Fruit fly (Drosophila melanogaster) whole organism, wandering third instar larva: ENCODE results near the gene CG13713.

Experiments
- Abd-B ChIP-seq: fragments of >200 bp; optimal IDR thresholded peaks from 2 replicates; lab custom pipeline; 2017; ENCODE audit warnings: missing biosample characterization, missing genetic modification characterization
- CG32264 ChIP-seq: fragments of 200-800 bp; sonication (Bioruptor generic); optimal IDR thresholded peaks from 2 replicates; lab custom pipeline; 2016; ENCODE audit warnings: missing biosample characterization, missing genetic modification characterization
- CG9705 ChIP-seq: fragments of 200-800 bp; sonication (Bioruptor generic); optimal IDR thresholded peaks from 2 replicates; lab custom pipeline; 2018; ENCODE audit warnings: missing biosample characterization, mild to moderate bottlenecking, missing genetic modification characterization
- CrebA ChIP-seq: fragments of 200-800 bp; sonication (Bioruptor generic); optimal IDR thresholded peaks from 2 replicates; lab custom pipeline; 2016; ENCODE audit warnings: missing biosample characterization, mild to moderate bottlenecking, missing genetic modification characterization, borderline replicate concordance
- Dfd ChIP-seq: fragments of >200 bp; optimal IDR thresholded peaks from 2 replicates; lab custom pipeline; 2017; ENCODE audit warnings: missing biosample characterization, missing genetic modification characterization
- Dif ChIP-seq: fragments of 200-275, 200-300 bp; sonication (Bioruptor generic); optimal IDR thresholded peaks from 2 replicates; lab custom pipeline; 2018; ENCODE audit warnings: missing biosample characterization, missing genetic modification characterization; ENCODE audit not compliant: partially characterized antibody
- GATAd ChIP-seq: sonication (Bioruptor generic); optimal IDR thresholded peaks from 2 replicates; lab custom pipeline; 2016; ENCODE audit warnings: missing biosample characterization, missing genetic modification characterization
- HLH106 ChIP-seq: fragments of 200-800 bp; optimal IDR thresholded peaks from 3 replicates; lab custom pipeline; 2019; ENCODE audit warnings: missing biosample characterization, mild to moderate bottlenecking, missing genetic modification characterization, moderate library complexity
- Hnf4 ChIP-seq: fragments of 200-800 bp; sonication (Bioruptor generic); optimal IDR thresholded peaks from 2 replicates; lab custom pipeline; 2016; ENCODE audit warnings: missing biosample characterization, mild to moderate bottlenecking, missing genetic modification characterization
- Hr78 ChIP-seq: fragments of >200 bp; optimal IDR thresholded peaks from 2 replicates; lab custom pipeline; 2017; ENCODE audit warnings: missing biosample characterization, missing genetic modification characterization
- Hr83 ChIP-seq: fragments of 200-300 bp; sonication (Bioruptor generic); optimal IDR thresholded peaks from 2 replicates; lab custom pipeline; 2016; ENCODE audit warnings: missing biosample characterization, mild to moderate bottlenecking, missing genetic modification characterization, moderate library complexity; ENCODE audit not compliant: poor library complexity, severe bottlenecking
- Jra ChIP-seq: sonication (Bioruptor generic); optimal IDR thresholded peaks from 2 replicates; lab custom pipeline; 2016; ENCODE audit warnings: missing biosample characterization, missing genetic modification characterization
- Mio ChIP-seq: sonication (Bioruptor generic); optimal IDR thresholded peaks from 2 replicates; lab custom pipeline; 2016; ENCODE audit warnings: missing biosample characterization, missing genetic modification characterization
- Myc ChIP-seq: fragments of >200 bp; optimal IDR thresholded peaks from 2 replicates; lab custom pipeline; 2017
- N ChIP-seq: fragments of >200 bp; optimal IDR thresholded peaks from 2 replicates; lab custom pipeline; 2018; ENCODE audit warnings: missing biosample characterization, missing external identifiers, missing genetic modification characterization
- OdsH ChIP-seq: fragments of 200-800 bp; sonication (Bioruptor generic); optimal IDR thresholded peaks from 2 replicates; lab custom pipeline; 2016; ENCODE audit warnings: missing biosample characterization, mild to moderate bottlenecking, missing genetic modification characterization
- Rel ChIP-seq, 2 experiments: fragments of 200-800 bp; sonication (Bioruptor generic) in 1 of 2; optimal IDR thresholded peaks; 2 replicates in 1 of 2; 3 replicates in 1 of 2; lab custom pipeline; 2016 to 2019; ENCODE audit warnings: mild to moderate bottlenecking in 2 of 2, missing biosample characterization in 2 of 2, missing genetic modification characterization in 2 of 2, moderate library complexity in 1 of 2
- Sp1 ChIP-seq: fragments of 200-800 bp; sonication (Bioruptor generic); optimal IDR thresholded peaks from 3 replicates; lab custom pipeline; 2019; ENCODE audit warnings: missing biosample characterization, mild to moderate bottlenecking, missing genetic modification characterization, moderate library complexity
- Vsx2 ChIP-seq: fragments of 200-300, 225-300 bp; sonication (Bioruptor generic); optimal IDR thresholded peaks from 2 replicates; lab custom pipeline; 2018; ENCODE audit warnings: missing biosample characterization, missing genetic modification characterization; ENCODE audit not compliant: partially characterized antibody
- br ChIP-seq: fragments of 200-800 bp; sonication (Bioruptor generic); optimal IDR thresholded peaks from 2 replicates; lab custom pipeline; 2016; ENCODE audit warnings: missing biosample characterization, missing genetic modification characterization
- brk ChIP-seq: fragments of 200-800 bp; sonication (Bioruptor generic); optimal IDR thresholded peaks from 2 replicates; lab custom pipeline; 2016; ENCODE audit warnings: missing biosample characterization, mild to moderate bottlenecking, missing genetic modification characterization
- dl ChIP-seq, 2 experiments: fragments of 175-275, 200-275 bp in 1 of 2; fragments of 200-275 bp in 1 of 2; sonication (Bioruptor generic); optimal IDR thresholded peaks; lab custom pipeline; 2018; ENCODE audit warnings: mild to moderate bottlenecking in 2 of 2, missing biosample characterization in 2 of 2, missing genetic modification characterization in 2 of 2, moderate library complexity in 2 of 2; ENCODE audit not compliant: partially characterized antibody in 2 of 2, insufficient read depth in 1 of 2
- dmrt93B ChIP-seq: fragments of 200-800 bp; sonication (Bioruptor generic); optimal IDR thresholded peaks from 2 replicates; lab custom pipeline; 2018; ENCODE audit warnings: missing biosample characterization, mild to moderate bottlenecking, missing genetic modification characterization
- dsf ChIP-seq: sonication (Bioruptor generic); optimal IDR thresholded peaks from 2 replicates; lab custom pipeline; 2016; ENCODE audit warnings: missing biosample characterization, missing genetic modification characterization, borderline replicate concordance
- ey ChIP-seq: fragments of 200-800 bp; sonication (Bioruptor generic); optimal IDR thresholded peaks from 2 replicates; lab custom pipeline; 2016; ENCODE audit warnings: missing biosample characterization, missing genetic modification characterization
- foxo ChIP-seq, 2 experiments: fragments of 200-800 bp; sonication (Bioruptor generic); optimal IDR thresholded peaks; 2 replicates in 1 of 2; 3 replicates in 1 of 2; lab custom pipeline; 2016 to 2017; ENCODE audit warnings: missing biosample characterization in 2 of 2, missing genetic modification characterization in 2 of 2
- fru ChIP-seq: fragments of 200-800 bp; sonication (Bioruptor generic); optimal IDR thresholded peaks from 3 replicates; lab custom pipeline; 2016; ENCODE audit warnings: missing biosample characterization, mild to moderate bottlenecking, missing genetic modification characterization
- h ChIP-seq: fragments of 200-800 bp; sonication (Bioruptor generic); optimal IDR thresholded peaks from 3 replicates; lab custom pipeline; 2016; ENCODE audit warnings: missing biosample characterization, mild to moderate bottlenecking, missing genetic modification characterization
- jim ChIP-seq: fragments of 175-275, 200-325 bp; sonication (Bioruptor generic); optimal IDR thresholded peaks from 2 replicates; lab custom pipeline; 2016; ENCODE audit warnings: missing biosample characterization, mild to moderate bottlenecking, missing genetic modification characterization
- lola ChIP-seq: fragments of >200 bp; optimal IDR thresholded peaks from 2 replicates; lab custom pipeline; 2017; ENCODE audit warnings: missing biosample characterization, missing genetic modification characterization
- pan ChIP-seq: fragments of >200 bp; optimal IDR thresholded peaks from 2 replicates; lab custom pipeline; 2017
- psq ChIP-seq: fragments of 200-800 bp; sonication (Bioruptor generic); optimal IDR thresholded peaks from 3 replicates; lab custom pipeline; 2017; ENCODE audit warnings: missing biosample characterization, mild to moderate bottlenecking, missing genetic modification characterization, moderate library complexity
- rgr ChIP-seq: fragments of 200-800 bp; sonication (Bioruptor generic); optimal IDR thresholded peaks from 3 replicates; lab custom pipeline; 2016; ENCODE audit warnings: missing biosample characterization, mild to moderate bottlenecking, missing genetic modification characterization
- sage ChIP-seq: fragments of 200-800 bp; sonication (Bioruptor generic); optimal IDR thresholded peaks from 2 replicates; lab custom pipeline; 2016; ENCODE audit warnings: missing biosample characterization, mild to moderate bottlenecking, missing genetic modification characterization
- sv ChIP-seq: fragments of 200-800 bp; sonication (Bioruptor generic); optimal IDR thresholded peaks from 3 replicates; lab custom pipeline; 2016; ENCODE audit warnings: missing biosample characterization, missing genetic modification characterization
- tai ChIP-seq: sonication (Bioruptor generic); optimal IDR thresholded peaks from 2 replicates; lab custom pipeline; 2016; ENCODE audit warnings: missing biosample characterization, missing genetic modification characterization
- usp ChIP-seq: fragments of >200 bp; optimal IDR thresholded peaks from 2 replicates; lab custom pipeline; 2017; ENCODE audit warnings: missing biosample characterization, missing genetic modification characterization
- woc ChIP-seq: sonication (Bioruptor generic); optimal IDR thresholded peaks from 2 replicates; lab custom pipeline; 2016; ENCODE audit warnings: missing biosample characterization, mild to moderate bottlenecking, missing genetic modification characterization

CG13713 gene

dm6 chr3L:4696380-4696779 lies 1.0 kb upstream of the CG13713 start:
- TF ChIP-seq Dif, result no peak
- no peak for TF ChIP-seq ey (GFP tag; lab: Kevin White, UChicago)
- no peak for TF ChIP-seq foxo (GFP tag; optimal IDR thresholded peaks at IDR 0.05; lab: Kevin White, UChicago)

dm6 chr3L:4698032-4698431 lies 631 bp downstream of the CG13713 start:
- TF ChIP-seq Hnf4, result peak; percentile 81
- no peak for TF ChIP-seq Abd-B (GFP tag; lab: Kevin White, UChicago)
- TF ChIP-seq HLH106 (tag; lab: Kevin White, UChicago), result peak; percentile 82
- no peak for TF ChIP-seq Dif
- peak; percentile 67 for TF ChIP-seq sage (GFP tag; lab: Kevin White, UChicago)
- TF ChIP-seq CG32264 (GFP tag; lab: Kevin White, UChicago), result peak; percentile 31
- TF ChIP-seq N (GFP tag; lab: Kevin White, UChicago), result no peak
- peak; percentile 83 for TF ChIP-seq rgr
- TF ChIP-seq Hr83 (GFP tag; lab: Kevin White, UChicago), result peak; percentile 72
- TF ChIP-seq CG9705, result peak; percentile 82
- TF ChIP-seq tai, result peak; percentile 69
- TF ChIP-seq CrebA (GFP tag; lab: Kevin White, UChicago), result no peak
- TF ChIP-seq lola, result no peak
- TF ChIP-seq pan (lab: Kevin White, UChicago), result no peak
- no peak for TF ChIP-seq Rel (GFP tag; optimal IDR thresholded peaks at IDR 0.05; lab: Kevin White, UChicago)
- peak; percentile 18 for TF ChIP-seq Rel (tag; optimal IDR thresholded peaks at IDR 0.05; lab: Kevin White, UChicago)
- peak; percentile 59 for TF ChIP-seq sv (GFP tag; lab: Kevin White, UChicago)
- peak; percentile 85 for TF ChIP-seq OdsH (GFP tag; lab: Kevin White, UChicago)
- peak; percentile 84 for TF ChIP-seq ey (GFP tag; lab: Kevin White, UChicago)
- peak; percentile 69 for TF ChIP-seq psq
- TF ChIP-seq usp (GFP tag; lab: Kevin White, UChicago), result no peak
- TF ChIP-seq Mio, result no peak
- TF ChIP-seq jim, result no peak
- TF ChIP-seq woc, result peak; percentile 29
- no peak for TF ChIP-seq Hr78
- TF ChIP-seq br, result peak; percentile 84
- no peak for TF ChIP-seq Jra (GFP tag; lab: Kevin White, UChicago)
- no peak for TF ChIP-seq Dfd (GFP tag; lab: Kevin White, UChicago)
- TF ChIP-seq h (GFP tag; lab: Kevin White, UChicago), result peak; percentile 88
- peak in 1 of 2 experiments; percentile 77 for TF ChIP-seq foxo (GFP tag; optimal IDR thresholded peaks at IDR 0.05; lab: Kevin White, UChicago)
- TF ChIP-seq Sp1 (GFP tag; lab: Kevin White, UChicago), result peak; percentile 77
- peak; percentile 86 for TF ChIP-seq fru
- TF ChIP-seq Myc (lab: Kevin White, UChicago), result no peak
- no peak for TF ChIP-seq dsf (GFP tag; lab: Kevin White, UChicago)
- peak; percentile 53 for TF ChIP-seq GATAd (GFP tag; lab: Kevin White, UChicago)
- peak; percentile 77 for TF ChIP-seq dmrt93B (GFP tag; lab: Kevin White, UChicago)
- TF ChIP-seq brk (GFP tag; lab: Kevin White, UChicago), result peak; percentile 48
- no peak for TF ChIP-seq Vsx2 (GFP tag; lab: Kevin White, UChicago)
- no peak for TF ChIP-seq dl (GFP tag; optimal IDR thresholded peaks at IDR 0.05; lab: Kevin White, UChicago; ENCODE audit: insufficient read depth in 1 of 2, partially characterized antibody in 2 of 2)

- TF ChIP-seq jim (peak; percentile 37), psq (no peak)
- TF ChIP-seq, all 38 proteins: peak for 1
Measured at dm6 chr3L:4698496-4698895, 1.1 kb downstream of the CG13713 start.
